Worm (Caenorhabditis elegans) whole organism, young adult: ENCODE results near the gene F20C5.6.

Source experiments
- D2030.7 ChIP-seq: fragments of 200-800 bp; sonication (Bioruptor generic); IDR thresholded peaks from 2 replicates; pipeline ENCODE4 v1.3.6; 2022; ENCODE audit warnings: missing genetic modification reagents, missing genetic modification characterization, missing compliant biosample characterization
- Y53G8AR.9 ChIP-seq: fragments of 200-800 bp; sonication (Bioruptor generic); conservative IDR thresholded peaks from 2 replicates; pipeline ENCODE4 v1.3.6; 2022; ENCODE audit warnings: missing genetic modification reagents, missing genetic modification characterization, missing compliant biosample characterization
- Y56A3A.18 ChIP-seq: fragments of 200-800 bp; sonication (Bioruptor generic); IDR thresholded peaks from 2 replicates; pipeline ENCODE4 v1.3.6; 2022; ENCODE audit warnings: missing genetic modification reagents, missing genetic modification characterization, missing compliant biosample characterization
- cebp-1 ChIP-seq, 2 experiments: fragments of 200-800 bp in 1 of 2; sonication (Bioruptor generic) in 1 of 2; sonication (generic microtip) in 1 of 2; IDR thresholded peaks in 1 of 2; optimal IDR thresholded peaks in 1 of 2; 2 replicates each; pipeline versions ENCODE4 v1.3.6 to Lab custom; 2017 to 2022; ENCODE audit warnings: missing compliant biosample characterization in 2 of 2, missing genetic modification characterization in 2 of 2, mild to moderate bottlenecking in 1 of 2, missing genetic modification reagents in 1 of 2, moderate library complexity in 1 of 2
- dox-1 ChIP-seq: fragments of 200-800 bp; sonication (Bioruptor generic); IDR thresholded peaks from 2 replicates; pipeline ENCODE4 v1.3.6; 2022; ENCODE audit warnings: missing genetic modification reagents, missing genetic modification characterization, missing compliant biosample characterization
- dpl-1 ChIP-seq: fragments of 150-350 bp; optimal IDR thresholded peaks from 2 replicates; lab custom pipeline; 2014; ENCODE audit warnings: missing biosample characterization, missing genetic modification reagents, missing genetic modification characterization
- egl-18 ChIP-seq: fragments of 200-800 bp; sonication (Bioruptor generic); IDR thresholded peaks from 2 replicates; pipeline ENCODE4 v1.3.6; 2022; ENCODE audit warnings: missing genetic modification reagents, missing genetic modification characterization, missing compliant biosample characterization
- egl-44 ChIP-seq: fragments of 200-800 bp; sonication (Bioruptor generic); IDR thresholded peaks from 2 replicates; pipeline ENCODE4 v1.3.6; 2022; ENCODE audit warnings: missing genetic modification reagents, missing genetic modification characterization, missing compliant biosample characterization
- madf-8 ChIP-seq: fragments of 200-800 bp; sonication (Bioruptor generic); conservative IDR thresholded peaks from 2 replicates; pipeline ENCODE4 v1.3.6; 2022; ENCODE audit warnings: missing genetic modification reagents, missing genetic modification characterization, missing compliant biosample characterization
- mxl-1 ChIP-seq: sonication (generic microtip); optimal IDR thresholded peaks from 2 replicates; lab custom pipeline; 2016; ENCODE audit warnings: missing genetic modification characterization, missing compliant biosample characterization
- nfya-2 ChIP-seq: fragments of 200-800 bp; sonication (Bioruptor generic); IDR thresholded peaks from 2 replicates; pipeline ENCODE4 v1.3.6; 2022; ENCODE audit warnings: missing genetic modification reagents, missing genetic modification characterization, missing compliant biosample characterization
- nfyb-1 ChIP-seq: fragments of 200-800 bp; sonication (Bioruptor generic); IDR thresholded peaks from 2 replicates; pipeline ENCODE4 v1.3.6; 2022; ENCODE audit warnings: missing genetic modification reagents, missing genetic modification characterization, missing compliant biosample characterization
- nhr-90 ChIP-seq: sonication (generic microtip); optimal IDR thresholded peaks from 2 replicates; lab custom pipeline; 2016; ENCODE audit warnings: missing genotype, mild to moderate bottlenecking, missing genetic modification characterization, missing compliant biosample characterization
- rcor-1 ChIP-seq: fragments of 200-800 bp; sonication (Bioruptor generic); IDR thresholded peaks from 2 replicates; pipeline ENCODE4 v1.3.6; 2022; ENCODE audit warnings: missing genetic modification reagents, missing genetic modification characterization, missing compliant biosample characterization
- rpc-1 ChIP-seq, 2 experiments: fragments of 150-350 bp in 1 of 2; sonication (generic microtip) in 1 of 2; optimal IDR thresholded peaks; 2 replicates each; lab custom pipeline; 2014 to 2018; ENCODE audit warnings: missing biosample characterization in 1 of 2, missing genetic modification characterization in 1 of 2, missing genetic modification reagents in 1 of 2, missing genotype in 1 of 2
- sdz-38 ChIP-seq: sonication (generic microtip); optimal IDR thresholded peaks from 2 replicates; lab custom pipeline; 2016; ENCODE audit warnings: missing genotype, missing genetic modification characterization, missing compliant biosample characterization
- tbx-9 ChIP-seq: sonication (generic microtip); optimal IDR thresholded peaks from 2 replicates; lab custom pipeline; 2016; ENCODE audit warnings: borderline replicate concordance, missing genetic modification characterization, inconsistent platforms, missing compliant biosample characterization
- xnd-1 ChIP-seq: sonication (generic microtip); optimal IDR thresholded peaks from 2 replicates; lab custom pipeline; 2016; ENCODE audit warnings: missing genotype, missing genetic modification reagents, missing genetic modification characterization, missing compliant biosample characterization
- zim-3 ChIP-seq: sonication (generic microtip); optimal IDR thresholded peaks from 2 replicates; lab custom pipeline; 2017; ENCODE audit warnings: mild to moderate bottlenecking, missing genetic modification characterization, moderate library complexity, missing compliant biosample characterization
- ztf-28 ChIP-seq: fragments of 200-800 bp; sonication (Bioruptor generic); IDR thresholded peaks from 2 replicates; pipeline ENCODE4 v1.3.6; 2022; ENCODE audit warnings: missing genetic modification reagents, missing genetic modification characterization, missing compliant biosample characterization
- ztf-6 ChIP-seq: fragments of 200-800 bp; sonication (Bioruptor generic); IDR thresholded peaks from 2 replicates; pipeline ENCODE4 v1.3.6; 2022; ENCODE audit warnings: missing genetic modification reagents, missing genetic modification characterization, missing compliant biosample characterization

The F20C5.6 gene

ce11 chrIV:8724907-8725306 lies 48.1 kb downstream of the F20C5.6 start (continued):
- TF ChIP-seq ztf-6 (GFP tag; lab: Robert Waterston, UW) = no peak
- peak; percentile 59 for TF ChIP-seq xnd-1 (tag; lab: Kevin White, UChicago)
- TF ChIP-seq madf-8 (GFP tag; lab: Robert Waterston, UW) = peak; percentile 82

ce11 chrIV:8723720-8724119 lies 49.3 kb downstream of the F20C5.6 start, which contains the start of gene F21D5.9:
TSS of gene F21D5.9 (plus strand) at chrIV:8724020.
- TF ChIP-seq dox-1 (GFP tag; lab: Robert Waterston, UW) (no peak), nhr-90 (no peak), Y53G8AR.9 (GFP tag; lab: Robert Waterston, UW) (no peak), rpc-1 (optimal IDR thresholded peaks at IDR 0.05; lab: Kevin White, UChicago) (no peak), rpc-1 (tag; optimal IDR thresholded peaks at IDR 0.05; lab: Kevin White, UChicago) (no peak), Y56A3A.18 (GFP tag; lab: Robert Waterston, UW) (no peak), sdz-38 (tag; lab: Kevin White, UChicago) (no peak), tbx-9 (tag; lab: Kevin White, UChicago) (no peak), xnd-1 (tag; lab: Kevin White, UChicago) (no peak), ztf-28 (GFP tag; lab: Robert Waterston, UW) (no peak), dpl-1 (GFP tag; lab: Kevin White, UChicago) (no peak), egl-44 (no peak), mxl-1 (tag; lab: Kevin White, UChicago) (no peak), nfyb-1 (GFP tag; lab: Robert Waterston, UW) (no peak), zim-3 (tag; lab: Kevin White, UChicago) (no peak), cebp-1 (GFP tag; IDR thresholded peaks at IDR 0.05; lab: Robert Waterston, UW) (no peak), cebp-1 (tag; optimal IDR thresholded peaks at IDR 0.05; lab: Kevin White, UChicago) (no peak), nfya-2 (no peak), egl-18 (no peak), D2030.7 (GFP tag; lab: Robert Waterston, UW) (no peak)

ce11 chrIV:8722801-8723200 lies 50.2 kb downstream of the F20C5.6 start:
- no peak for TF ChIP-seq rcor-1 (GFP tag; lab: Robert Waterston, UW)
